Worm (Caenorhabditis elegans) whole organism, L1 larva: ENCODE results near the gene frm-3.

ENCODE experiments used
- Y116A8C.19 ChIP-seq: sonication (generic microtip); optimal IDR thresholded peaks from 2 replicates; lab custom pipeline; 2016; ENCODE audit warnings: missing compliant biosample characterization, missing genetic modification characterization, borderline replicate concordance
- aha-1 ChIP-seq: fragments of 150-350 bp; optimal IDR thresholded peaks from 2 replicates; lab custom pipeline; 2014; ENCODE audit warnings: missing biosample characterization, missing genetic modification characterization
- alr-1 ChIP-seq: fragments of 200-800 bp; sonication (Bioruptor generic); optimal IDR thresholded peaks from 2 replicates; lab custom pipeline; 2018; ENCODE audit warnings: borderline replicate concordance, mild to moderate bottlenecking, missing genetic modification characterization, missing compliant biosample characterization
- ceh-63 ChIP-seq: fragments of 200-800 bp; sonication (Bioruptor generic); optimal IDR thresholded peaks from 2 replicates; lab custom pipeline; 2018; ENCODE audit warnings: mild to moderate bottlenecking, missing genetic modification characterization, missing compliant biosample characterization
- ceh-8 ChIP-seq: fragments of 200-800 bp; sonication (Bioruptor generic); optimal IDR thresholded peaks from 2 replicates; lab custom pipeline; 2018; ENCODE audit warnings: mild to moderate bottlenecking, missing genetic modification characterization, moderate library complexity, missing compliant biosample characterization
- ceh-82 ChIP-seq, 3 experiments: fragments of 150-350 bp in 1 of 3; sonication (generic microtip) in 2 of 3; optimal IDR thresholded peaks; 2 replicates each; lab custom pipeline; 2014 to 2017; ENCODE audit warnings: missing biosample characterization in 3 of 3, missing genetic modification characterization in 3 of 3
- ceh-88 ChIP-seq: fragments of 200-800 bp; sonication (Bioruptor generic); IDR thresholded peaks from 2 replicates; pipeline ENCODE4 v1.3.6; 2022; ENCODE audit warnings: missing genetic modification characterization, missing compliant biosample characterization
- ceh-90 ChIP-seq: sonication (generic microtip); optimal IDR thresholded peaks from 2 replicates; lab custom pipeline; 2016; ENCODE audit warnings: missing genetic modification characterization, missing compliant biosample characterization
- dsc-1 ChIP-seq: sonication (generic microtip); optimal IDR thresholded peaks from 2 replicates; lab custom pipeline; 2016; ENCODE audit warnings: mild to moderate bottlenecking, missing genetic modification characterization, missing compliant biosample characterization
- efl-1 ChIP-seq, 4 experiments: fragments of 150-350 bp; optimal IDR thresholded peaks in 3 of 4; peaks in 1 of 4; 1 replicate in 1 of 4; 2 replicates in 3 of 4; lab custom pipeline; 2014; ENCODE audit warnings: missing biosample characterization in 2 of 4, missing genetic modification characterization in 2 of 4, missing genetic modification reagents in 2 of 4
- efl-3 ChIP-seq: fragments of 200-800 bp; sonication (Bioruptor generic); optimal IDR thresholded peaks from 2 replicates; lab custom pipeline; 2018; ENCODE audit warnings: mild to moderate bottlenecking, missing genetic modification characterization, missing compliant biosample characterization
- egl-13 ChIP-seq: sonication (generic microtip); optimal IDR thresholded peaks from 2 replicates; lab custom pipeline; 2016; ENCODE audit warnings: missing genotype, missing genetic modification reagents, missing genetic modification characterization, missing compliant biosample characterization
- egl-27 ChIP-seq, 2 experiments: fragments of 150-350 bp in 1 of 2; sonication (generic microtip); optimal IDR thresholded peaks; 3 replicates each; lab custom pipeline; 2017 to 2018; ENCODE audit warnings: missing biosample characterization in 2 of 2, missing genetic modification characterization in 2 of 2, missing genetic modification reagents in 2 of 2
- elt-2 ChIP-seq: sonication (generic microtip); optimal IDR thresholded peaks from 2 replicates; lab custom pipeline; 2016; ENCODE audit warnings: missing genetic modification characterization, mild to moderate bottlenecking, inconsistent platforms, missing compliant biosample characterization, missing genetic modification reagents
- elt-3 ChIP-seq, 6 experiments: fragments of 150-350 bp in 1 of 6; sonication (generic microtip); optimal IDR thresholded peaks; 2 replicates each; lab custom pipeline; 2017 to 2018; ENCODE audit warnings: missing biosample characterization in 6 of 6, missing genetic modification characterization in 6 of 6, inconsistent platforms in 1 of 6
- ets-5 ChIP-seq: fragments of 200-800 bp; sonication (Bioruptor generic); IDR thresholded peaks from 2 replicates; pipeline ENCODE4 v1.3.6; 2022; ENCODE audit warnings: missing genetic modification characterization, missing compliant biosample characterization
- fkh-4 ChIP-seq: sonication (generic microtip); optimal IDR thresholded peaks from 2 replicates; lab custom pipeline; 2016; ENCODE audit warnings: missing compliant biosample characterization, missing genetic modification characterization, borderline replicate concordance
- fkh-8 ChIP-seq: sonication (generic microtip); optimal IDR thresholded peaks from 2 replicates; lab custom pipeline; 2016; ENCODE audit warnings: mild to moderate bottlenecking, missing genetic modification characterization, missing compliant biosample characterization
- fos-1 ChIP-seq: fragments of 150-350 bp; optimal IDR thresholded peaks from 2 replicates; lab custom pipeline; 2014; ENCODE audit warnings: missing biosample characterization, missing genetic modification characterization
- irx-1 ChIP-seq: sonication (generic microtip); optimal IDR thresholded peaks from 2 replicates; lab custom pipeline; 2016; ENCODE audit warnings: missing genetic modification characterization, missing compliant biosample characterization
- lin-13 ChIP-seq: fragments of 150-350 bp; optimal IDR thresholded peaks from 2 replicates; lab custom pipeline; 2014; ENCODE audit warnings: missing biosample characterization, missing genetic modification reagents, missing genetic modification characterization
- lin-14 ChIP-seq: fragments of 200-800 bp; sonication (Bioruptor generic); optimal IDR thresholded peaks from 2 replicates; lab custom pipeline; 2018; ENCODE audit warnings: mild to moderate bottlenecking, missing genetic modification characterization, moderate library complexity, missing compliant biosample characterization
- lin-15B ChIP-seq: fragments of 150-350 bp; sonication (generic microtip); optimal IDR thresholded peaks from 3 replicates; lab custom pipeline; 2014; ENCODE audit warnings: missing biosample characterization, missing genetic modification characterization
- lin-35 ChIP-seq, 2 experiments: fragments of 150-350 bp; optimal IDR thresholded peaks; 2 replicates each; lab custom pipeline; 2014; ENCODE audit warnings: missing biosample characterization in 2 of 2, missing genetic modification characterization in 2 of 2, missing genetic modification reagents in 2 of 2
- lin-39 ChIP-seq: fragments of 150-350 bp; optimal IDR thresholded peaks from 2 replicates; lab custom pipeline; 2014; ENCODE audit warnings: missing biosample characterization, missing genetic modification reagents, missing genetic modification characterization
- lir-3 ChIP-seq: sonication (generic microtip); optimal IDR thresholded peaks from 2 replicates; lab custom pipeline; 2016; ENCODE audit warnings: mild to moderate bottlenecking, missing genetic modification characterization, moderate library complexity, missing compliant biosample characterization; ENCODE audit not compliant: poor library complexity
- mep-1 ChIP-seq: fragments of 150-350 bp; optimal IDR thresholded peaks from 2 replicates; lab custom pipeline; 2014; ENCODE audit warnings: missing biosample characterization, missing genetic modification characterization
- nhr-11 ChIP-seq: fragments of 150-350 bp; optimal IDR thresholded peaks from 2 replicates; lab custom pipeline; 2014; ENCODE audit warnings: missing biosample characterization, missing genetic modification characterization
- nhr-47 ChIP-seq: sonication (generic microtip); optimal IDR thresholded peaks from 2 replicates; lab custom pipeline; 2016; ENCODE audit warnings: mild to moderate bottlenecking, missing genetic modification characterization, moderate library complexity, missing compliant biosample characterization
- nhr-76 ChIP-seq: sonication (generic microtip); optimal IDR thresholded peaks from 2 replicates; lab custom pipeline; 2017; ENCODE audit warnings: missing biosample characterization, missing genetic modification characterization
- nhr-85 ChIP-seq: sonication (generic microtip); peaks from one replicate; lab custom pipeline; 2016; ENCODE audit warnings: missing genetic modification characterization, inconsistent platforms, missing compliant biosample characterization
- nhr-90 ChIP-seq: sonication (generic microtip); optimal IDR thresholded peaks from 2 replicates; lab custom pipeline; 2016; ENCODE audit warnings: mild to moderate bottlenecking, missing genetic modification characterization, missing compliant biosample characterization; ENCODE audit not compliant: poor library complexity
- pag-3 ChIP-seq: sonication (generic microtip); optimal IDR thresholded peaks from 2 replicates; lab custom pipeline; 2017; ENCODE audit warnings: missing genetic modification characterization, mild to moderate bottlenecking, missing compliant biosample characterization, antibody characterized with exemption, borderline replicate concordance; ENCODE audit not compliant: insufficient read depth
- pqm-1 ChIP-seq: sonication (generic microtip); optimal IDR thresholded peaks from 3 replicates; lab custom pipeline; 2017; ENCODE audit warnings: missing biosample characterization, missing genetic modification characterization
- skn-1 ChIP-seq: fragments of 150-350 bp; optimal IDR thresholded peaks from 2 replicates; lab custom pipeline; 2014; ENCODE audit warnings: missing biosample characterization, missing genetic modification characterization
- snpc-4 ChIP-seq: fragments of 150-350 bp; optimal IDR thresholded peaks from 2 replicates; lab custom pipeline; 2014; ENCODE audit warnings: missing biosample characterization, missing genetic modification characterization
- snu-23 ChIP-seq: sonication (generic microtip); optimal IDR thresholded peaks from 2 replicates; lab custom pipeline; 2016; ENCODE audit warnings: missing genetic modification characterization, missing compliant biosample characterization
- sptf-1 ChIP-seq: fragments of 150-350 bp; optimal IDR thresholded peaks from 2 replicates; lab custom pipeline; 2014; ENCODE audit warnings: missing biosample characterization, missing genetic modification characterization
- unc-130 ChIP-seq: fragments of 150-350 bp; optimal IDR thresholded peaks from 2 replicates; lab custom pipeline; 2017; ENCODE audit warnings: missing biosample characterization, missing genetic modification characterization, inconsistent platforms
- unc-30 ChIP-seq: sonication (generic microtip); optimal IDR thresholded peaks from 2 replicates; lab custom pipeline; 2017; ENCODE audit warnings: missing biosample characterization, missing genetic modification characterization
- unc-62 ChIP-seq: fragments of 150-350 bp; optimal IDR thresholded peaks from 2 replicates; lab custom pipeline; 2014; ENCODE audit warnings: missing biosample characterization, missing genetic modification reagents, missing genetic modification characterization
- zip-4 ChIP-seq: fragments of 200-800 bp; sonication (Bioruptor generic); optimal IDR thresholded peaks from 2 replicates; lab custom pipeline; 2018; ENCODE audit warnings: mild to moderate bottlenecking, missing genetic modification characterization, moderate library complexity, missing compliant biosample characterization
- ztf-4 ChIP-seq: fragments of 150-350 bp; optimal IDR thresholded peaks from 2 replicates; lab custom pipeline; 2014; ENCODE audit warnings: missing biosample characterization, missing genetic modification characterization

The frm-3 gene

DNA sequence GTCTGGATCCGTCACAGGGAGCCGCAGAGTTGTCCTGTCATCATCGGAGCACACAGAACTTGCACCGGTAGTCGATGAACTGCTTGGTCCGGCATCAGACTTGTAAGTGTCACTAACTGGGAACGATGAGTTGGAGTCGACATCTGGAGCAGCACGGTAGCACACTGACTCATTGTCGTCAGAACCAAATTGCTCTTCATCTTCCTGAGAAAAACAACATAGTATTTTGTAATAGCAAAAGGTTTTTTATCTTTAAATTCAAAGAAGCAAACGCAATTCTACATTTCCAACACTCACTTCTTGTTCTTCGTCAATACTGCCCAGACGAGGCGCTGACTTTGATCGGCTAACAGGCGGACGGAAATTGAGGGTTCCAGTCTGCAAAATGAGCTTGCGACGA is 18.2 kb downstream of the frm-3 start:
- TF ChIP-seq pag-3 (tag; lab: Kevin White, UChicago) (no peak), efl-1 (optimal IDR thresholded peaks at IDR 0.05; lab: Kevin White, UChicago) (no peak), efl-1 (GFP tag; optimal IDR thresholded peaks at IDR 0.05 in 1 of 2; lab: Kevin White, UChicago) (peak in 1 of 2 experiments; percentile 91)

DNA sequence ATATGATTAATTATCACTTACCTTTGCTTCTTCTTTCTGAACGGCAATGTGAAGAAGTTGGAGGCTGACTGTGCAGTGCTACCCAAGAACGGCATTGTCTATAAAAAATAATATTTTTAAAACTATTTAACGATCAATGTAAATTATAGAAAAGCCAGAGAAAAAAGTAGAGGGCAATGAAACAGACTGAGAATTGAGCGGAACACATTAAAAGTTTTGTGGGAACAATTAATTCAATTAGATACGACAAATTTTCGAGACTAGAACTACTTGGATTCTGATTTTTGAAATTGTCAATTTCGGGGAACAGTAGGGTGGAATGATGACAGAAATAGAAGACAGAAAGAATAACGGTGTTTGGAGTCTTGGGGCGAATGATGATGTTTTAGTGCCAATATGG is 19.3 kb downstream of the frm-3 start, which contains the start of gene F52D10.2:
Gene F52D10.2 (minus strand): TSS at position 101 of the 400 bp plus-strand sequence.
- no peak for TF ChIP-seq lin-39
- no peak for TF ChIP-seq snpc-4
- TF ChIP-seq pag-3 (tag; lab: Kevin White, UChicago) = no peak
- TF ChIP-seq skn-1 (tag; lab: Kevin White, UChicago) = no peak
- no peak for TF ChIP-seq ceh-8 (GFP tag; lab: Kevin White, UChicago)
- TF ChIP-seq lin-35 (GFP tag; optimal IDR thresholded peaks at IDR 0.05; lab: Kevin White, UChicago) = no peak
- TF ChIP-seq unc-30 (tag; lab: Kevin White, UChicago) = no peak
- no peak for TF ChIP-seq egl-27 (tag; optimal IDR thresholded peaks at IDR 0.05; lab: Kevin White, UChicago)

DNA sequence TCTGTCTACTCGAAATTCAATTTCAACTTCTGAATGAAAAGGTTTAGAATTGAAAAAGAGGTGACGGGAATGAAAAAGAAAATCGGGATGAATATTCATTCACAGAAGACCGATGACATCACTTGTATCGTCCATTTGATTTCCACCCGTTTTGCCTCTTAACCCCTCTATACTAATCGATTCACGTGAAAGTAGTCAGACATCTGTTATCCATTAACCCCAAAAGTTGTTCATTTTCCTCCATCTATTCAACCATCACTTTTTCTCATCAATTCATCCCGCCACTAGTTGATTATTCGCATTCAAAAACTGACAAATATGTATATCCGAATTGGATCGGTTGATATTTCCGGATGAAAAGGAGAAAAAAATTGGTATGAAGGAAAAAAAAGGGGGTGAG is 20.2 kb downstream of the frm-3 start:
- no peak for TF ChIP-seq Y116A8C.19
- TF ChIP-seq ets-5 (GFP tag; lab: Robert Waterston, UW) = no peak
- no peak for TF ChIP-seq ceh-82 (tag; optimal IDR thresholded peaks at IDR 0.05; lab: Kevin White, UChicago)
- TF ChIP-seq dsc-1 (tag; lab: Kevin White, UChicago) = peak; percentile 93
- no peak for TF ChIP-seq sptf-1 (tag; lab: Kevin White, UChicago)
- peak; percentile 71 for TF ChIP-seq fkh-4 (tag; lab: Kevin White, UChicago)
- peak; percentile 23 for TF ChIP-seq lin-14
- peak; percentile 20 for TF ChIP-seq egl-13 (tag; lab: Kevin White, UChicago)
- TF ChIP-seq nhr-85 (tag; lab: Kevin White, UChicago) = peak; percentile 35
- TF ChIP-seq zip-4 = no peak
- no peak for TF ChIP-seq mep-1 (tag; lab: Kevin White, UChicago)
- no peak for TF ChIP-seq lin-13 (GFP tag; lab: Kevin White, UChicago)
- TF ChIP-seq alr-1 (tag; lab: Kevin White, UChicago) = no peak
- no peak for TF ChIP-seq nhr-11 (tag; lab: Kevin White, UChicago)

DNA sequence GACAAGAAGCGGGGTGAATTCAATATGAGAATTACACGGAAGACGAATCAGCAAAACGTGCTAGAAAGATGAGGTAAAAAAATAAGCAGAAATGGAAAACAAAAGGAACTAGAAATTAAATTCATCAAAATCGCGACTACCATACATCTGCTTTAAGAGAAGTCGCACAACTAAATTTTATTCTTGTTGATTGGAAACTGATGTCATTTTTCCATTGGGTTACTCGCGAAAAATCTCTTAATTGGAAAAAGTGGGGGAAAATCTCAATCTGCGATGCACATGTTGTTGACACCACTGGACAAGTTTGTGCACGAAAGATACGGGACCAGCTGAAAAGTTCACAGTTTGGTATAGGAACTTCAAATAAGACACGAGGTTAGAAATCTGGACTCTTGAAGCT is 24.6 kb downstream of the frm-3 start:
- TF ChIP-seq fkh-4 (tag; lab: Kevin White, UChicago) = peak; percentile 89
- peak; percentile 97 for TF ChIP-seq dsc-1 (tag; lab: Kevin White, UChicago)
- TF ChIP-seq lin-35 (GFP tag; optimal IDR thresholded peaks at IDR 0.05; lab: Kevin White, UChicago) = no peak

DNA sequence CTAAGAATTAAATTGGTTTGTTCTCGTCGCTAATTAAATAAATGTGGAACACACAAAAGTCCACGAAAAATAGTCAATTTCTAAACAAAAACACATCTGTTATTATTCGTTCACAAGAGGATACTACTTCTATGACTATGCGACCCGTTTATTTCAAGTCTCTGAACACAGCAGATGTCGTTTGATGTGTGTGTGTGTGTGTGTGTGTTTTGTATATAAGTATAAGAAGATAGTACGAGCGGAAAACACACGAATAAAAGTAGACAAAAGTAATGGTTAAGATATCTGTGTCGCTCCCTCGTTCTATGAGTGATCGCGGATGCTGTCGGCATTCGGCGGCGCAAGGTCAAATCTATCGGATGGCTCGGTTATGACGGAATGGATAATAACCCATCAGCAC is 26.5 kb downstream of the frm-3 start:
- no peak for TF ChIP-seq ceh-63 (GFP tag; lab: Kevin White, UChicago)
- TF ChIP-seq lir-3 (tag; lab: Kevin White, UChicago) = no peak
- no peak for TF ChIP-seq elt-2
- TF ChIP-seq elt-3 (tag; optimal IDR thresholded peaks at IDR 0.05; lab: Kevin White, UChicago) = peak in 1 of 6 experiments; percentile 23
- TF ChIP-seq snu-23 = peak; percentile 16
- TF ChIP-seq efl-3 (GFP tag; lab: Kevin White, UChicago) = no peak
- TF ChIP-seq pqm-1 (tag; lab: Kevin White, UChicago) = no peak
- no peak for TF ChIP-seq unc-62 (GFP tag; lab: Kevin White, UChicago)
- no peak for TF ChIP-seq unc-130 (tag; lab: Kevin White, UChicago)
- no peak for TF ChIP-seq ceh-88 (GFP tag; lab: Robert Waterston, UW)
- TF ChIP-seq aha-1 (tag; lab: Kevin White, UChicago) = no peak
- peak; percentile 72 for TF ChIP-seq nhr-85 (tag; lab: Kevin White, UChicago)
- TF ChIP-seq nhr-90 (tag; lab: Kevin White, UChicago) = no peak
- no peak for TF ChIP-seq fkh-8 (tag; lab: Kevin White, UChicago)
- no peak for TF ChIP-seq ceh-8 (GFP tag; lab: Kevin White, UChicago)
- no peak for TF ChIP-seq nhr-76 (tag; lab: Kevin White, UChicago)
- no peak for TF ChIP-seq lin-35 (GFP tag; optimal IDR thresholded peaks at IDR 0.05; lab: Kevin White, UChicago)
- TF ChIP-seq fos-1 (tag; lab: Kevin White, UChicago) = no peak
- TF ChIP-seq ets-5 (GFP tag; lab: Robert Waterston, UW) = no peak
- no peak for TF ChIP-seq irx-1 (tag; lab: Kevin White, UChicago)
- no peak for TF ChIP-seq nhr-47
- TF ChIP-seq lin-39 = no peak
- no peak for TF ChIP-seq ztf-4 (tag; lab: Kevin White, UChicago)
- TF ChIP-seq lin-15B (tag; lab: Kevin White, UChicago) = no peak
- TF ChIP-seq lin-14 = peak; percentile 57
- no peak for TF ChIP-seq ceh-90 (tag; lab: Kevin White, UChicago)
